Fruit fly (Drosophila melanogaster) whole organism, embryonic: ENCODE data around the gene Ttc19.

ENCODE experiments used
- BEAF-32 ChIP-seq: fragments of 200-800 bp; sonication (Bioruptor generic); optimal IDR thresholded peaks from 3 replicates; lab custom pipeline; 2017; ENCODE audit warnings: missing biosample characterization, missing genetic modification characterization, mild to moderate bottlenecking, moderate library complexity, missing genetic modification reagents
- CG10209 ChIP-seq: fragments of 200-800 bp; sonication (Bioruptor generic); optimal IDR thresholded peaks from 3 replicates; lab custom pipeline; 2017; ENCODE audit warnings: missing biosample characterization, mild to moderate bottlenecking, missing genetic modification characterization, missing genetic modification reagents
- CG10565 ChIP-seq: fragments of 200-800 bp; sonication (Bioruptor generic); optimal IDR thresholded peaks from 3 replicates; lab custom pipeline; 2016; ENCODE audit warnings: missing biosample characterization, mild to moderate bottlenecking, missing genetic modification characterization
- CG11456 ChIP-seq: fragments of 200-800 bp; sonication (Bioruptor generic); IDR thresholded peaks from 3 replicates; pipeline ENCODE4 v1.3.6; 2022; ENCODE audit warnings: missing biosample characterization, missing genetic modification characterization
- CG12391 ChIP-seq: fragments of 200-800 bp; sonication (Bioruptor generic); optimal IDR thresholded peaks from 3 replicates; lab custom pipeline; 2018; ENCODE audit warnings: missing biosample characterization, mild to moderate bottlenecking, missing genetic modification characterization, moderate library complexity
- CG16813 ChIP-seq: fragments of 200-800 bp; sonication (Bioruptor generic); IDR thresholded peaks from 3 replicates; pipeline ENCODE4 v1.3.6; 2022; ENCODE audit warnings: missing biosample characterization, missing genetic modification characterization; ENCODE audit not compliant: partially characterized antibody
- CG17361 ChIP-seq: fragments of 200-800 bp; sonication (Bioruptor generic); IDR thresholded peaks from 3 replicates; pipeline ENCODE4 v1.3.6; 2022; ENCODE audit warnings: missing biosample characterization, missing genetic modification characterization
- CG17829 ChIP-seq: fragments of 200-800 bp; optimal IDR thresholded peaks from 2 replicates; lab custom pipeline; 2019; ENCODE audit warnings: missing biosample characterization, mild to moderate bottlenecking, missing genetic modification characterization, moderate library complexity
- CG31224 ChIP-seq: fragments of 200-800 bp; sonication (Bioruptor generic); IDR thresholded peaks from 2 replicates; pipeline ENCODE4 v1.3.6; 2022; ENCODE audit warnings: missing biosample characterization, missing genetic modification characterization
- CG31441 ChIP-seq: fragments of 200-800 bp; sonication (Bioruptor generic); IDR thresholded peaks from 2 replicates; pipeline ENCODE4 v1.3.6; 2022; ENCODE audit warnings: missing biosample characterization, missing genetic modification characterization
- CG32767 ChIP-seq: fragments of 200-800 bp; sonication (Bioruptor generic); IDR thresholded peaks from 2 replicates; pipeline ENCODE4 v1.3.6; 2022; ENCODE audit warnings: missing biosample characterization, missing genetic modification characterization
- CG32772 ChIP-seq: fragments of 200-800 bp; sonication (Bioruptor generic); IDR thresholded peaks from 2 replicates; pipeline ENCODE4 v1.3.6; 2022; ENCODE audit warnings: missing biosample characterization, missing genetic modification characterization
- CG3995 ChIP-seq: fragments of 200-800 bp; sonication (Bioruptor generic); optimal IDR thresholded peaks from 3 replicates; lab custom pipeline; 2016; ENCODE audit warnings: missing biosample characterization, missing genetic modification characterization
- CG4617 ChIP-seq: fragments of 200-800 bp; sonication (Bioruptor generic); optimal IDR thresholded peaks from 3 replicates; lab custom pipeline; 2016; ENCODE audit warnings: missing biosample characterization, missing genetic modification characterization, borderline replicate concordance
- CG4730 ChIP-seq: fragments of 200-800 bp; sonication (Bioruptor generic); IDR thresholded peaks from 2 replicates; pipeline ENCODE4 v1.3.6; 2022; ENCODE audit warnings: missing biosample characterization, missing genetic modification characterization
- CG6813 ChIP-seq: fragments of 200-800 bp; sonication (Bioruptor generic); optimal IDR thresholded peaks from 2 replicates; lab custom pipeline; 2017; ENCODE audit warnings: missing biosample characterization, missing genetic modification characterization, mild to moderate bottlenecking, moderate library complexity, missing genetic modification reagents
- CG7556 ChIP-seq: fragments of 200-800 bp; sonication (Bioruptor generic); optimal IDR thresholded peaks from 2 replicates; lab custom pipeline; 2017; ENCODE audit warnings: missing biosample characterization, mild to moderate bottlenecking, missing genetic modification characterization
- CG8388 ChIP-seq: fragments of 200-800 bp; sonication (Bioruptor generic); optimal IDR thresholded peaks from 2 replicates; lab custom pipeline; 2019; ENCODE audit warnings: missing biosample characterization, mild to moderate bottlenecking, missing genetic modification characterization, moderate library complexity
- CG9437 ChIP-seq: fragments of 200-800 bp; sonication (Bioruptor generic); optimal IDR thresholded peaks from 2 replicates; lab custom pipeline; 2018; ENCODE audit warnings: missing biosample characterization, mild to moderate bottlenecking, missing genetic modification characterization
- Camta ChIP-seq: fragments of 200-800 bp; sonication (Bioruptor generic); optimal IDR thresholded peaks from 2 replicates; lab custom pipeline; 2016; ENCODE audit warnings: missing biosample characterization, missing genetic modification characterization
- CkIIα-i1 ChIP-seq: fragments of 200-800 bp; sonication (Bioruptor generic); IDR thresholded peaks from 2 replicates; pipeline ENCODE4 v1.3.6; 2022; ENCODE audit warnings: missing biosample characterization, missing genetic modification characterization
- Deaf1 ChIP-seq: fragments of 200-800 bp; optimal IDR thresholded peaks from 3 replicates; lab custom pipeline; 2019; ENCODE audit warnings: missing biosample characterization, mild to moderate bottlenecking, missing genetic modification characterization, moderate library complexity
- ERR ChIP-seq: fragments of 200-800 bp; sonication (Bioruptor generic); optimal IDR thresholded peaks from 2 replicates; lab custom pipeline; 2016; ENCODE audit warnings: missing biosample characterization, missing genetic modification characterization
- Eip74EF ChIP-seq, 2 experiments: fragments of 200-800 bp in 1 of 2; fragments of >200 bp in 1 of 2; sonication (Bioruptor generic) in 1 of 2; optimal IDR thresholded peaks; 2 replicates each; lab custom pipeline; 2017 to 2019; ENCODE audit warnings: missing biosample characterization in 2 of 2, missing genetic modification characterization in 2 of 2, mild to moderate bottlenecking in 1 of 2, moderate library complexity in 1 of 2
- Hsf ChIP-seq: fragments of 200-800 bp; sonication (Bioruptor generic); optimal IDR thresholded peaks from 3 replicates; lab custom pipeline; 2016; ENCODE audit warnings: missing biosample characterization, missing genetic modification characterization
- Lim3 ChIP-seq: fragments of 200-800 bp; sonication (Bioruptor generic); IDR thresholded peaks from 2 replicates; pipeline ENCODE4 v1.3.6; 2022; ENCODE audit warnings: missing biosample characterization, missing genetic modification characterization
- NfI ChIP-seq: fragments of 200-800 bp; sonication (Bioruptor generic); optimal IDR thresholded peaks from 3 replicates; lab custom pipeline; 2018; ENCODE audit warnings: missing biosample characterization, mild to moderate bottlenecking, missing genetic modification characterization, moderate library complexity
- Ravus ChIP-seq: fragments of 200-800 bp; sonication (Bioruptor generic); IDR thresholded peaks from 2 replicates; pipeline ENCODE4 v1.3.6; 2022; ENCODE audit warnings: missing biosample characterization, missing genetic modification characterization
- YL-1 ChIP-seq: fragments of 200-800 bp; sonication (Bioruptor generic); optimal IDR thresholded peaks from 3 replicates; lab custom pipeline; 2017; ENCODE audit warnings: missing biosample characterization, mild to moderate bottlenecking, missing genetic modification characterization
- ab ChIP-seq: fragments of 200-800 bp; sonication (Bioruptor generic); optimal IDR thresholded peaks from 2 replicates; lab custom pipeline; 2016; ENCODE audit warnings: missing biosample characterization, missing genetic modification characterization
- bab2 ChIP-seq: fragments of 200-800 bp; sonication (Bioruptor generic); optimal IDR thresholded peaks from 2 replicates; lab custom pipeline; 2016; ENCODE audit warnings: missing biosample characterization, missing genetic modification characterization
- bcd ChIP-seq: fragments of 200-800 bp; sonication (Bioruptor generic); optimal IDR thresholded peaks from 2 replicates; lab custom pipeline; 2017; ENCODE audit warnings: missing biosample characterization, mild to moderate bottlenecking, missing genetic modification characterization
- cg ChIP-seq: fragments of 200-800 bp; sonication (Bioruptor generic); optimal IDR thresholded peaks from 3 replicates; lab custom pipeline; 2019; ENCODE audit warnings: missing biosample characterization, mild to moderate bottlenecking, missing genetic modification characterization, moderate library complexity
- esg ChIP-seq: fragments of 200-800 bp; sonication (Bioruptor generic); conservative IDR thresholded peaks from 2 replicates; pipeline ENCODE4 v1.3.6; 2022; ENCODE audit warnings: missing biosample characterization, missing genetic modification characterization
- exex ChIP-seq: fragments of 200-800 bp; sonication (Bioruptor generic); optimal IDR thresholded peaks from 4 replicates; lab custom pipeline; 2018; ENCODE audit warnings: missing biosample characterization, mild to moderate bottlenecking, missing genetic modification characterization, moderate library complexity
- gcm ChIP-seq: fragments of 200-800 bp; sonication (Bioruptor generic); optimal IDR thresholded peaks from 2 replicates; lab custom pipeline; 2019; ENCODE audit warnings: missing biosample characterization, mild to moderate bottlenecking, missing genetic modification characterization, moderate library complexity
- h ChIP-seq: fragments of >200 bp; optimal IDR thresholded peaks from 2 replicates; lab custom pipeline; 2017
- ranshi ChIP-seq: fragments of 200-800 bp; sonication (Bioruptor generic); IDR thresholded peaks from 2 replicates; pipeline ENCODE4 v1.3.6; 2022; ENCODE audit warnings: missing biosample characterization, missing genetic modification characterization
- rib ChIP-seq: fragments of 200-800 bp; sonication (Bioruptor generic); IDR thresholded peaks from 2 replicates; pipeline ENCODE4 v1.3.6; 2022; ENCODE audit warnings: missing biosample characterization, missing genetic modification characterization
- schlank ChIP-seq: fragments of 200-800 bp; sonication (Bioruptor generic); optimal IDR thresholded peaks from 2 replicates; lab custom pipeline; 2018; ENCODE audit warnings: missing biosample characterization, mild to moderate bottlenecking, missing genetic modification characterization
- sd ChIP-seq: fragments of 200-800 bp; sonication (Bioruptor generic); optimal IDR thresholded peaks from 3 replicates; lab custom pipeline; 2018; ENCODE audit warnings: missing biosample characterization, mild to moderate bottlenecking, missing genetic modification characterization, moderate library complexity
- sens-2 ChIP-seq: fragments of 200-800 bp; sonication (Bioruptor generic); IDR thresholded peaks from 2 replicates; pipeline ENCODE4 v1.3.6; 2022; ENCODE audit warnings: missing biosample characterization, missing genetic modification characterization
- sna ChIP-seq: fragments of 200-800 bp; sonication (Bioruptor generic); IDR thresholded peaks from 2 replicates; pipeline ENCODE4 v1.3.6; 2022; ENCODE audit warnings: missing biosample characterization, missing genetic modification characterization; ENCODE audit not compliant: partially characterized antibody
- so ChIP-seq: fragments of 200-800 bp; sonication (Bioruptor generic); IDR thresholded peaks from 3 replicates; pipeline ENCODE4 v1.3.6; 2022; ENCODE audit warnings: missing biosample characterization, missing genetic modification characterization
- sqz ChIP-seq: fragments of 200-800 bp; sonication (Bioruptor generic); optimal IDR thresholded peaks from 3 replicates; lab custom pipeline; 2018; ENCODE audit warnings: missing biosample characterization, mild to moderate bottlenecking, missing genetic modification characterization
- tio ChIP-seq: fragments of 200-800 bp; sonication (Bioruptor generic); optimal IDR thresholded peaks from 2 replicates; lab custom pipeline; 2017; ENCODE audit warnings: missing biosample characterization, missing genetic modification characterization, inconsistent platforms
- vfl ChIP-seq: fragments of 200-800 bp; sonication (Bioruptor generic); optimal IDR thresholded peaks from 2 replicates; lab custom pipeline; 2016; ENCODE audit warnings: missing biosample characterization, missing genetic modification characterization
- wdn ChIP-seq: fragments of 200-800 bp; sonication (Bioruptor generic); IDR thresholded peaks from 2 replicates; pipeline ENCODE4 v1.3.6; 2022; ENCODE audit warnings: missing biosample characterization, missing genetic modification characterization
- zen2 ChIP-seq: fragments of 200-800 bp; sonication (Bioruptor generic); IDR thresholded peaks from 3 replicates; pipeline ENCODE4 v1.3.6; 2022; ENCODE audit warnings: missing biosample characterization, missing genetic modification characterization; ENCODE audit not compliant: partially characterized antibody

Gene Ttc19

DNA sequence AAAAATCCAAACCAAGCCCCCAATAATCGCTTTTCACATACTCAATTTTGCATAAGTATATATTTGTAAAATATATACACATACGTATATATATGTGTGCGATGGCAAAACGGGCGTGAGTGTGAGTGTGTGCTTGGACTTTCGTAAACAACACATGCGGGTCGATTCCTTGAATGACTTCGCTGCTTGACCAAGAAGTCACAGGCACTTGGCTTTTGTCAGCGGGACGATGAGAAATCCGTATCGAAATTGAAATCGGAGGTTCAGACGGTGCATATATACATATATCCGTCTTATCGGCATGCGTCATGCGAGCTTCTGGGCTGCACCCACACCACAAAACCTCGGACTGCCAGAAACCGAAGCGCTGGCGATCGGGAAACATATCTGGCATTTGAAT is 9.9 kb downstream of the Ttc19 start:
- TF ChIP-seq cg (GFP tag; lab: Kevin White, UChicago) (peak; percentile 72), bab2 (no peak), CG8388 (GFP tag; lab: Kevin White, UChicago) (no peak), CkIIα-i1 (GFP tag; lab: Robert Waterston, UW) (no peak), Deaf1 (tag; lab: Kevin White, UChicago) (peak; percentile 42), gcm (peak; percentile 66), sna (GFP tag; lab: Robert Waterston, UW) (no peak), BEAF-32 (GFP tag; lab: Kevin White, UChicago) (no peak), CG10565 (GFP tag; lab: Kevin White, UChicago) (no peak), Ravus (GFP tag; lab: Robert Waterston, UW) (no peak), ERR (no peak)

DNA sequence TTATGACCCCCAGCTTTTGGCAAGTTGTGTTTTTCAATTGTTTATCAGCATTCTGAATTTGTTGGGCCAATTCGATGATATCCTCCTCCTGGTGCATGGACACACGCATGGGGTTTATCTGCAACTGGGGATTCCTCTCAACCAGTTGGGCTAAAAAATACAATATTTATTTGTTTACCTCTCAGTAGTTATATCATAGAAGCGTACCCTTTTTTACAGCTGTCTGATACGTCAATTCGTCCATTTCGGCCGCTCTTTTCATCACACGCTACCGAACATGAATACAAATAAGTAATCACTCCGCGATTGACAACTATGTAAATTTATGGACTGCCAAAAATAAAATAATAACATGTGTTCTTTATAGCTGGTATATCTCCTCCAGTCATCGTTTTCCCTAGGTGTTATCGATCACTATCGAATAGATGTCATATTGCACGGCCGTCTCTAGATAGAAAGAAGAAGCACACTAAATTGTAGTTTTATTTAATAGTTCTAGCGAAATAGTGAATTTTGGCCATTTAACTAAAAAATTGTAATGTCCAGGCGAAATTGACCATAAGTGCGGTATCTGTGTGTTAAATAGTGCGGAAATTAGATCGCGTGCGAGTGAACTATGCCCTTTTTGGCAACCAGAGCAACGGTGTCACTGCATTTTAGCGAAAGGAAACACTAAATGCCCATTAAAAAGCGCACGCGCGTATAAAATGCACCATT is 10.6 kb downstream of the Ttc19 start, which contains the start of the genes mib2 and CG31800:
Gene mib2 (plus strand): TSS at position 232 of the 717 bp plus-strand sequence.
Gene CG31800 (minus strand): TSS at position 364 of the 717 bp plus-strand sequence.
- TF ChIP-seq so (GFP tag; lab: Robert Waterston, UW) = no peak
- TF ChIP-seq CG32772 (GFP tag; lab: Robert Waterston, UW) = no peak
- no peak for TF ChIP-seq CG31224 (GFP tag; lab: Robert Waterston, UW)
- no peak for TF ChIP-seq tio (GFP tag; lab: Kevin White, UChicago)
- TF ChIP-seq CG6813 (GFP tag; lab: Kevin White, UChicago) = no peak
- peak; percentile 48 for TF ChIP-seq CG3995 (GFP tag; lab: Kevin White, UChicago)
- TF ChIP-seq CG31441 (GFP tag; lab: Robert Waterston, UW) = no peak
- no peak for TF ChIP-seq Camta
- TF ChIP-seq vfl = no peak
- TF ChIP-seq Hsf (GFP tag; lab: Kevin White, UChicago) = no peak
- no peak for TF ChIP-seq Eip74EF (GFP tag; optimal IDR thresholded peaks at IDR 0.05; lab: Kevin White, UChicago)
- TF ChIP-seq CG17829 (tag; lab: Kevin White, UChicago) = peak; percentile 35
- no peak for TF ChIP-seq sd (tag; lab: Kevin White, UChicago)
- peak; percentile 76 for TF ChIP-seq CG16813 (GFP tag; lab: Robert Waterston, UW)
- TF ChIP-seq CG10209 (GFP tag; lab: Kevin White, UChicago) = no peak
- TF ChIP-seq bcd (GFP tag; lab: Kevin White, UChicago) = no peak
- TF ChIP-seq CG4730 (GFP tag; lab: Robert Waterston, UW) = no peak
- no peak for TF ChIP-seq CG32767 (GFP tag; lab: Robert Waterston, UW)
- TF ChIP-seq zen2 = peak; percentile 81; the same call in 2 of the 3 replicates
- peak; percentile 59 for TF ChIP-seq YL-1 (GFP tag; lab: Kevin White, UChicago)
- no peak for TF ChIP-seq ranshi (GFP tag; lab: Robert Waterston, UW)
- TF ChIP-seq CG9437 (GFP tag; lab: Kevin White, UChicago) = no peak
- no peak for TF ChIP-seq CG11456 (GFP tag; lab: Robert Waterston, UW)
- TF ChIP-seq wdn (GFP tag; lab: Robert Waterston, UW) = no peak
- no peak for TF ChIP-seq sens-2
- TF ChIP-seq exex (tag; lab: Kevin White, UChicago) = no peak
- no peak for TF ChIP-seq rib (GFP tag; lab: Robert Waterston, UW)
- no peak for TF ChIP-seq CG8388 (GFP tag; lab: Kevin White, UChicago)
- no peak for TF ChIP-seq NfI
- TF ChIP-seq schlank (tag; lab: Kevin White, UChicago) = no peak
- TF ChIP-seq esg (GFP tag; lab: Robert Waterston, UW) = no peak
- no peak for TF ChIP-seq ab (GFP tag; lab: Kevin White, UChicago)
- no peak for TF ChIP-seq CG7556 (GFP tag; lab: Kevin White, UChicago)
- TF ChIP-seq Lim3 (GFP tag; lab: Robert Waterston, UW) = no peak
- no peak for TF ChIP-seq sqz (GFP tag; lab: Kevin White, UChicago)
- no peak for TF ChIP-seq CG17361 (GFP tag; lab: Robert Waterston, UW)
- TF ChIP-seq h (lab: Kevin White, UChicago) = no peak
- peak; percentile 90 for TF ChIP-seq CG4617 (GFP tag; lab: Kevin White, UChicago)
- TF ChIP-seq CG12391 (tag; lab: Kevin White, UChicago) = no peak
